5 fruit fly cellular contexts compared by ENCODE assay signal in the genomic region with DNA sequence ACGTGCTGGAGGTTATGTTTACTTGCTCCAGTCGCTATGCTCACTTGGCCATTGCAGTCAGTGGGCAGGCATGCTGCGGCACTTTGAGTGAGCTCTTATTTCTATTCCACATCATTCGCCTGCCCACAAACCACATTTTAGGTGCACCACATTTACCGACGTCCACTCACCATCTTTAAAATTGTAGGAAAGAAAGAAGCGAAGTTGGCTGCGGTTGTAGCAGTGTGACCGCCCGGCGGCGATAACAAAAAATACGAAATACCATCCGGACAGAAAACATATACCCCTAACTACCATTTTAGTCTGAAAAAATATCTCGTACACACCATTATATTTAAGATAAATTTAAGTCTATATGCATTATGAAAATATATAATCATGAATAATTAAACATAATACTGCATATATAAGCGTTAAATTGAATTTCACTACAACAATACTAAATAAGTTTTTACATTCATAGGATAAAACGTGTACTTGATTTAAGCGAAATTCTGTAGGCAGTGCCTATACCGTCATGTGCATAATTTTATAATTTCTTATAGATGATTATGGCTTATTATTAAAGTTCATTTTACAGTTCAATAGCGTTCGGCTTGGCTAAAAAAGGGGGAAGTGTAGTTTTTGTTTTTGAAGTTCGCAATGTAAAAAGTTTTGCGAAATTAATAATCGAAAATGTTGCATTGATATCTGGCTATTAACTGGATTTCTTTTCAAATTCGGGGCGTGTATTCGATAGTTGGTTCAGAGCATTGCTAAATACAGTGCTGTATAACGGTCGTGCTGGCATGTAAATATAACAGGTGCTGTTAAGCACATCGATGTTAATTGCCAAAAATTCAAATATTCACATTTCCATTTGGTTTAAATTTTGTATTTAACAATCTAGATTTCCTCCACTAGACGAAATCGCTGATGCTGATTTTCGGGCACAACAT.
TF ChIP-seq lines count a peak whose summit lies in the region.

RpL27A (minus strand) TSS at position 246 of the 938 bp plus-strand sequence.

- TF ChIP-seq CTCF in whole organism, embryonic (GFP tag; optimal IDR thresholded peaks at IDR 0.05; lab: Kevin White, UChicago), result peak; percentile 32

TF ChIP-seq in whole organism, adult, 20 proteins besides CTCF, POLR2A, EP300 and RAD21 (continues in another document):
- TF ChIP-seq pad (GFP tag; optimal IDR thresholded peaks at IDR 0.05; lab: Kevin White, UChicago), result peak; percentile 51
- TF ChIP-seq cic (GFP tag; optimal IDR thresholded peaks at IDR 0.05; lab: Kevin White, UChicago), result peak; percentile 65
- peak; percentile 77 for TF ChIP-seq Hr96 (GFP tag; optimal IDR thresholded peaks at IDR 0.05; lab: Kevin White, UChicago)
- TF ChIP-seq CG5204 (GFP tag; optimal IDR thresholded peaks at IDR 0.05; lab: Kevin White, UChicago), result no peak
- TF ChIP-seq tj (GFP tag; optimal IDR thresholded peaks at IDR 0.05; lab: Kevin White, UChicago), result peak; percentile 54
- TF ChIP-seq CG12768 (GFP tag; optimal IDR thresholded peaks at IDR 0.05; lab: Kevin White, UChicago), result peak; percentile 60
- peak; percentile 70 for TF ChIP-seq Crg-1 (GFP tag; optimal IDR thresholded peaks at IDR 0.05; lab: Kevin White, UChicago)
- TF ChIP-seq CG14711 (tag; optimal IDR thresholded peaks at IDR 0.05; lab: Kevin White, UChicago), result peak; percentile 53
- peak; percentile 93 for TF ChIP-seq Mnt (GFP tag; optimal IDR thresholded peaks at IDR 0.05; lab: Kevin White, UChicago)
- TF ChIP-seq bab1 (GFP tag; optimal IDR thresholded peaks at IDR 0.05; lab: Kevin White, UChicago), result peak; percentile 81
- TF ChIP-seq CG7101 (tag; optimal IDR thresholded peaks at IDR 0.05; lab: Kevin White, UChicago), result peak; percentile 85
- TF ChIP-seq cnc (optimal IDR thresholded peaks at IDR 0.05; lab: Kevin White, UChicago), result no peak
- peak; percentile 74 for TF ChIP-seq CG7045 (GFP tag; optimal IDR thresholded peaks at IDR 0.05; lab: Kevin White, UChicago)
- no peak for TF ChIP-seq kay (GFP tag; lab: Kevin White, UChicago; ENCODE audit: borderline replicate concordance)
- peak; percentile 72 for TF ChIP-seq ovo (GFP tag; optimal IDR thresholded peaks at IDR 0.05; lab: Kevin White, UChicago)

TF ChIP-seq in whole organism, embryonic, 481 proteins besides CTCF, POLR2A, EP300 and RAD21 (continues in another document):
- peak; percentile 63 for TF ChIP-seq lbe (GFP tag; optimal IDR thresholded peaks at IDR 0.05; lab: Kevin White, UChicago)
- TF ChIP-seq CG2712 (tag; optimal IDR thresholded peaks at IDR 0.05; lab: Kevin White, UChicago), result peak; percentile 71
- peak; percentile 80 for TF ChIP-seq ttk (GFP tag; IDR thresholded peaks at IDR 0.05; lab: Robert Waterston, UW)
- peak; percentile 82 for TF ChIP-seq CG13775 (GFP tag; optimal IDR thresholded peaks at IDR 0.05; lab: Kevin White, UChicago)
- peak; percentile 42 for TF ChIP-seq en (GFP tag; optimal IDR thresholded peaks at IDR 0.05; lab: Kevin White, UChicago)
- peak; percentile 53; the same call in 1 of the 3 replicates for TF ChIP-seq CG6791 (GFP tag; IDR thresholded peaks at IDR 0.05; lab: Robert Waterston, UW; ENCODE audit: partially characterized antibody)
- peak; percentile 59 for TF ChIP-seq ems (GFP tag; optimal IDR thresholded peaks at IDR 0.05; lab: Kevin White, UChicago)
- peak; percentile 68 for TF ChIP-seq fd3F (GFP tag; optimal IDR thresholded peaks at IDR 0.05; lab: Kevin White, UChicago)
- TF ChIP-seq dati (GFP tag; IDR thresholded peaks at IDR 0.05; lab: Robert Waterston, UW), result peak; percentile 76
- peak; percentile 53; the same call in 1 of the 2 replicates for TF ChIP-seq CG10321 (GFP tag; IDR thresholded peaks at IDR 0.05; lab: Robert Waterston, UW)
- TF ChIP-seq CG18262 (tag; optimal IDR thresholded peaks at IDR 0.05; lab: Kevin White, UChicago), result peak; percentile 68
- TF ChIP-seq dysf (GFP tag; IDR thresholded peaks at IDR 0.05; lab: Robert Waterston, UW), result peak; percentile 78
- TF ChIP-seq CG15514 (GFP tag; optimal IDR thresholded peaks at IDR 0.05; lab: Kevin White, UChicago), result peak; percentile 85
- TF ChIP-seq gro (GFP tag; optimal IDR thresholded peaks at IDR 0.05; lab: Kevin White, UChicago), result peak; percentile 23
- peak; percentile 62 for TF ChIP-seq CG18764 (GFP tag; optimal IDR thresholded peaks at IDR 0.05; lab: Kevin White, UChicago)

TF ChIP-seq in whole organism, prepupa, 60 proteins besides CTCF, POLR2A, EP300 and RAD21 (continues in another document):
- TF ChIP-seq CG9139 (GFP tag; optimal IDR thresholded peaks at IDR 0.05; lab: Kevin White, UChicago), result no peak
- no peak for TF ChIP-seq spab (GFP tag; optimal IDR thresholded peaks at IDR 0.05; lab: Kevin White, UChicago)
- TF ChIP-seq CG6808 (GFP tag; optimal IDR thresholded peaks at IDR 0.05; lab: Kevin White, UChicago), result peak; percentile 65
- TF ChIP-seq CG8119 (GFP tag; IDR thresholded peaks at IDR 0.05; lab: Robert Waterston, UW), result peak; percentile 61; the same call in 2 of the 3 replicates
- TF ChIP-seq svp (GFP tag; lab: Kevin White, UChicago), result peak; percentile 85
- peak; percentile 49 for TF ChIP-seq fkh (GFP tag; optimal IDR thresholded peaks at IDR 0.05; lab: Kevin White, UChicago)
- peak; percentile 57 for TF ChIP-seq CG31627 (GFP tag; optimal IDR thresholded peaks at IDR 0.05; lab: Kevin White, UChicago)
- TF ChIP-seq CG8319 (GFP tag; optimal IDR thresholded peaks at IDR 0.05; lab: Kevin White, UChicago), result no peak
- no peak for TF ChIP-seq CG11902 (GFP tag; optimal IDR thresholded peaks at IDR 0.05; lab: Kevin White, UChicago)
- TF ChIP-seq achi (GFP tag; optimal IDR thresholded peaks at IDR 0.05; lab: Kevin White, UChicago), result peak; percentile 69
- TF ChIP-seq Eip93F (GFP tag; optimal IDR thresholded peaks at IDR 0.05; lab: Kevin White, UChicago), result no peak
- no peak; the same call in 1 of the 2 replicates for TF ChIP-seq CG11294 (GFP tag; IDR thresholded peaks at IDR 0.05; lab: Robert Waterston, UW)
- TF ChIP-seq dac (GFP tag; optimal IDR thresholded peaks at IDR 0.05; lab: Kevin White, UChicago), result peak; percentile 68
- TF ChIP-seq CG11762 (GFP tag; optimal IDR thresholded peaks at IDR 0.05; lab: Kevin White, UChicago; ENCODE audit: insufficient read depth), result no peak
- peak; percentile 83 for TF ChIP-seq eg (GFP tag; IDR thresholded peaks at IDR 0.05; lab: Robert Waterston, UW)
- peak; percentile 64 for TF ChIP-seq CG10631 (GFP tag; optimal IDR thresholded peaks at IDR 0.05; lab: Kevin White, UChicago)
- TF ChIP-seq Sox102F (GFP tag; optimal IDR thresholded peaks at IDR 0.05; lab: Kevin White, UChicago), result no peak

TF ChIP-seq in whole organism, pupa, 21 proteins besides CTCF, POLR2A, EP300 and RAD21 (continues in another document):
- no peak for TF ChIP-seq CG13204 (GFP tag; optimal IDR thresholded peaks at IDR 0.05; lab: Kevin White, UChicago)
- no peak for TF ChIP-seq Pif1A (GFP tag; optimal IDR thresholded peaks at IDR 0.05; lab: Kevin White, UChicago)
- TF ChIP-seq CG9948 (tag; optimal IDR thresholded peaks at IDR 0.05; lab: Kevin White, UChicago), result peak; percentile 41
- TF ChIP-seq Ets98B (GFP tag; IDR thresholded peaks at IDR 0.05; lab: Robert Waterston, UW), result peak; percentile 32
- TF ChIP-seq rn (GFP tag; IDR thresholded peaks at IDR 0.05; lab: Robert Waterston, UW), result no peak
- TF ChIP-seq CG4496 (GFP tag; IDR thresholded peaks at IDR 0.05; lab: Robert Waterston, UW), result peak; percentile 84
- TF ChIP-seq EcR (GFP tag; optimal IDR thresholded peaks at IDR 0.05; lab: Kevin White, UChicago), result no peak
- no peak for TF ChIP-seq CG14655 (GFP tag; optimal IDR thresholded peaks at IDR 0.05; lab: Kevin White, UChicago)
- TF ChIP-seq D1 (tag; optimal IDR thresholded peaks at IDR 0.05; lab: Kevin White, UChicago), result no peak
- peak; percentile 81 for TF ChIP-seq Snoo (tag; optimal IDR thresholded peaks at IDR 0.05; lab: Kevin White, UChicago)
- TF ChIP-seq fd96Ca (GFP tag; IDR thresholded peaks at IDR 0.05; lab: Robert Waterston, UW), result peak; percentile 14; the same call in 1 of the 3 replicates
- peak; percentile 5 for TF ChIP-seq CG8301 (tag; optimal IDR thresholded peaks at IDR 0.05; lab: Kevin White, UChicago)
- peak; percentile 44 for TF ChIP-seq CG8159 (tag; optimal IDR thresholded peaks at IDR 0.05; lab: Kevin White, UChicago)
- peak; percentile 47; the same call in 1 of the 2 replicates for TF ChIP-seq CG32121 (GFP tag; IDR thresholded peaks at IDR 0.05; lab: Robert Waterston, UW)
- TF ChIP-seq CG34367 (tag; optimal IDR thresholded peaks at IDR 0.05; lab: Kevin White, UChicago), result peak; percentile 65
- no peak for TF ChIP-seq CG17806 (tag; optimal IDR thresholded peaks at IDR 0.05; lab: Kevin White, UChicago)
- peak; percentile 50 for TF ChIP-seq CG15710 (tag; optimal IDR thresholded peaks at IDR 0.05; lab: Kevin White, UChicago)
- peak; percentile 67 for TF ChIP-seq CG12605 (GFP tag; IDR thresholded peaks at IDR 0.05; lab: Robert Waterston, UW)

TF ChIP-seq in whole organism, wandering third instar larva, 38 proteins besides CTCF, POLR2A, EP300 and RAD21 (continues in another document):
- TF ChIP-seq sv (GFP tag; optimal IDR thresholded peaks at IDR 0.05; lab: Kevin White, UChicago), result peak; percentile 56
- TF ChIP-seq Hr78 (GFP tag; optimal IDR thresholded peaks at IDR 0.05; lab: Kevin White, UChicago), result no peak
- peak; percentile 92 for TF ChIP-seq Hr83 (GFP tag; optimal IDR thresholded peaks at IDR 0.05; lab: Kevin White, UChicago; ENCODE audit: poor library complexity, severe bottlenecking)
- TF ChIP-seq foxo (GFP tag; optimal IDR thresholded peaks at IDR 0.05; lab: Kevin White, UChicago), result peak in 1 of 2 experiments; percentile 67
- TF ChIP-seq fru (GFP tag; optimal IDR thresholded peaks at IDR 0.05; lab: Kevin White, UChicago), result peak; percentile 20
- TF ChIP-seq lola (GFP tag; optimal IDR thresholded peaks at IDR 0.05; lab: Kevin White, UChicago), result no peak
- TF ChIP-seq psq (GFP tag; optimal IDR thresholded peaks at IDR 0.05; lab: Kevin White, UChicago), result peak; percentile 41
- no peak for TF ChIP-seq Rel (GFP tag; optimal IDR thresholded peaks at IDR 0.05; lab: Kevin White, UChicago)
- peak; percentile 57 for TF ChIP-seq Rel (tag; optimal IDR thresholded peaks at IDR 0.05; lab: Kevin White, UChicago)
- TF ChIP-seq h (GFP tag; optimal IDR thresholded peaks at IDR 0.05; lab: Kevin White, UChicago), result peak; percentile 52
- no peak for TF ChIP-seq GATAd (GFP tag; optimal IDR thresholded peaks at IDR 0.05; lab: Kevin White, UChicago)
- TF ChIP-seq CrebA (GFP tag; optimal IDR thresholded peaks at IDR 0.05; lab: Kevin White, UChicago; ENCODE audit: borderline replicate concordance), result no peak
- TF ChIP-seq OdsH (GFP tag; optimal IDR thresholded peaks at IDR 0.05; lab: Kevin White, UChicago), result peak; percentile 19
- TF ChIP-seq Vsx2 (GFP tag; optimal IDR thresholded peaks at IDR 0.05; lab: Kevin White, UChicago; ENCODE audit: partially characterized antibody), result no peak
- peak; percentile 69 for TF ChIP-seq br (GFP tag; optimal IDR thresholded peaks at IDR 0.05; lab: Kevin White, UChicago)
- TF ChIP-seq Myc (optimal IDR thresholded peaks at IDR 0.05; lab: Kevin White, UChicago), result peak; percentile 40
- peak; percentile 61 for TF ChIP-seq HLH106 (tag; optimal IDR thresholded peaks at IDR 0.05; lab: Kevin White, UChicago)
- peak; percentile 45 for TF ChIP-seq Dif (GFP tag; optimal IDR thresholded peaks at IDR 0.05; lab: Kevin White, UChicago; ENCODE audit: partially characterized antibody)
- no peak for TF ChIP-seq pan (optimal IDR thresholded peaks at IDR 0.05; lab: Kevin White, UChicago)
